Worm (Caenorhabditis elegans): ENCODE results near the gene C27F2.4.

- TF ChIP-seq snpc-4 (tag; optimal IDR thresholded peaks at IDR 0.05) = no peak
- TF ChIP-seq mep-1 (tag; optimal IDR thresholded peaks at IDR 0.05) = no peak
- no peak for TF ChIP-seq nhr-76 (tag; optimal IDR thresholded peaks at IDR 0.05)
- no peak for TF ChIP-seq nhr-12 (tag; optimal IDR thresholded peaks at IDR 0.05)
- TF ChIP-seq ceh-39 (tag; optimal IDR thresholded peaks at IDR 0.05) = no peak
- TF ChIP-seq nhr-237 (tag; optimal IDR thresholded peaks at IDR 0.05) = no peak
- no peak for TF ChIP-seq elt-3 (tag; optimal IDR thresholded peaks at IDR 0.05)
Measured at ce11 chrIII:5002231-5002630, 42.1 kb upstream of the C27F2.4 start, which contains the start of gene R144.10.
